Fruit fly (Drosophila melanogaster): ENCODE results near the gene RhoGAP16F.

- no peak for TF ChIP-seq CTCF (optimal IDR thresholded peaks at IDR 0.05)
- no peak for TF ChIP-seq CG8478 (optimal IDR thresholded peaks at IDR 0.05)
Observed at dm6 chrX:18092810-18093222, at the start of gene RhoGAP16F.
